Worm (Caenorhabditis elegans) whole organism, L1 larva: ENCODE results near the gene Y48C3A.5.

ENCODE experiments used
- C16A3.4 ChIP-seq: fragments of 150-350 bp; optimal IDR thresholded peaks from 2 replicates; lab custom pipeline; 2014; ENCODE audit warnings: missing biosample characterization, missing genetic modification characterization
- Y116A8C.19 ChIP-seq: sonication (generic microtip); optimal IDR thresholded peaks from 2 replicates; lab custom pipeline; 2016; ENCODE audit warnings: missing compliant biosample characterization, missing genetic modification characterization, borderline replicate concordance
- aly-2 ChIP-seq: fragments of 150-350 bp; optimal IDR thresholded peaks from 2 replicates; lab custom pipeline; 2014; ENCODE audit warnings: missing biosample characterization, missing genetic modification characterization
- ceh-63 ChIP-seq: fragments of 200-800 bp; sonication (Bioruptor generic); optimal IDR thresholded peaks from 2 replicates; lab custom pipeline; 2018; ENCODE audit warnings: mild to moderate bottlenecking, missing genetic modification characterization, missing compliant biosample characterization
- ceh-8 ChIP-seq: fragments of 200-800 bp; sonication (Bioruptor generic); optimal IDR thresholded peaks from 2 replicates; lab custom pipeline; 2018; ENCODE audit warnings: mild to moderate bottlenecking, missing genetic modification characterization, moderate library complexity, missing compliant biosample characterization
- ceh-82 ChIP-seq, 3 experiments: fragments of 150-350 bp in 1 of 3; sonication (generic microtip) in 2 of 3; optimal IDR thresholded peaks; 2 replicates each; lab custom pipeline; 2014 to 2017; ENCODE audit warnings: missing biosample characterization in 3 of 3, missing genetic modification characterization in 3 of 3
- ceh-88 ChIP-seq: fragments of 200-800 bp; sonication (Bioruptor generic); IDR thresholded peaks from 2 replicates; pipeline ENCODE4 v1.3.6; 2022; ENCODE audit warnings: missing genetic modification characterization, missing compliant biosample characterization
- ceh-90 ChIP-seq: sonication (generic microtip); optimal IDR thresholded peaks from 2 replicates; lab custom pipeline; 2016; ENCODE audit warnings: missing genetic modification characterization, missing compliant biosample characterization
- ces-1 ChIP-seq: fragments of 150-350 bp; optimal IDR thresholded peaks from 2 replicates; lab custom pipeline; 2014; ENCODE audit warnings: missing biosample characterization, missing genetic modification reagents, missing genetic modification characterization
- dpl-1 ChIP-seq, 3 experiments: fragments of 150-350 bp in 2 of 3; sonication (generic microtip) in 1 of 3; optimal IDR thresholded peaks; 2 replicates each; lab custom pipeline; 2014 to 2017; ENCODE audit warnings: missing biosample characterization in 3 of 3, missing genetic modification characterization in 3 of 3, missing genetic modification reagents in 3 of 3
- efl-1 ChIP-seq, 4 experiments: fragments of 150-350 bp; optimal IDR thresholded peaks in 3 of 4; peaks in 1 of 4; 1 replicate in 1 of 4; 2 replicates in 3 of 4; lab custom pipeline; 2014; ENCODE audit warnings: missing biosample characterization in 2 of 4, missing genetic modification characterization in 2 of 4, missing genetic modification reagents in 2 of 4
- egl-13 ChIP-seq: sonication (generic microtip); optimal IDR thresholded peaks from 2 replicates; lab custom pipeline; 2016; ENCODE audit warnings: missing genotype, missing genetic modification reagents, missing genetic modification characterization, missing compliant biosample characterization
- egl-27 ChIP-seq, 2 experiments: fragments of 150-350 bp in 1 of 2; sonication (generic microtip); optimal IDR thresholded peaks; 3 replicates each; lab custom pipeline; 2017 to 2018; ENCODE audit warnings: missing biosample characterization in 2 of 2, missing genetic modification characterization in 2 of 2, missing genetic modification reagents in 2 of 2
- ets-5 ChIP-seq: fragments of 200-800 bp; sonication (Bioruptor generic); IDR thresholded peaks from 2 replicates; pipeline ENCODE4 v1.3.6; 2022; ENCODE audit warnings: missing genetic modification characterization, missing compliant biosample characterization
- fkh-4 ChIP-seq: sonication (generic microtip); optimal IDR thresholded peaks from 2 replicates; lab custom pipeline; 2016; ENCODE audit warnings: missing compliant biosample characterization, missing genetic modification characterization, borderline replicate concordance
- grh-1 ChIP-seq: fragments of 200-800 bp; sonication (Bioruptor generic); IDR thresholded peaks from 2 replicates; pipeline ENCODE4 v1.3.6; 2022; ENCODE audit warnings: missing genetic modification reagents, missing genetic modification characterization, missing compliant biosample characterization
- hlh-17 ChIP-seq: fragments of 200-800 bp; sonication (Bioruptor generic); optimal IDR thresholded peaks from 2 replicates; lab custom pipeline; 2018; ENCODE audit warnings: missing genetic modification characterization, mild to moderate bottlenecking, missing compliant biosample characterization, moderate library complexity, borderline replicate concordance
- hpl-2 ChIP-seq: fragments of 150-350 bp; optimal IDR thresholded peaks from 2 replicates; lab custom pipeline; 2014; ENCODE audit warnings: missing biosample characterization, missing genetic modification reagents, missing genetic modification characterization
- isw-1 ChIP-seq: fragments of 200-800 bp; sonication (Bioruptor generic); IDR thresholded peaks from 2 replicates; pipeline ENCODE4 v1.3.6; 2022; ENCODE audit warnings: missing genetic modification characterization, missing compliant biosample characterization
- jun-1 ChIP-seq: fragments of 150-350 bp; optimal IDR thresholded peaks from 2 replicates; lab custom pipeline; 2014; ENCODE audit warnings: missing biosample characterization, missing genetic modification reagents, missing genetic modification characterization
- lin-13 ChIP-seq: fragments of 150-350 bp; optimal IDR thresholded peaks from 2 replicates; lab custom pipeline; 2014; ENCODE audit warnings: missing biosample characterization, missing genetic modification reagents, missing genetic modification characterization
- lin-14 ChIP-seq: fragments of 200-800 bp; sonication (Bioruptor generic); optimal IDR thresholded peaks from 2 replicates; lab custom pipeline; 2018; ENCODE audit warnings: mild to moderate bottlenecking, missing genetic modification characterization, moderate library complexity, missing compliant biosample characterization
- lin-15B ChIP-seq: fragments of 150-350 bp; sonication (generic microtip); optimal IDR thresholded peaks from 3 replicates; lab custom pipeline; 2014; ENCODE audit warnings: missing biosample characterization, missing genetic modification characterization
- lin-35 ChIP-seq, 2 experiments: fragments of 150-350 bp; optimal IDR thresholded peaks; 2 replicates each; lab custom pipeline; 2014; ENCODE audit warnings: missing biosample characterization in 2 of 2, missing genetic modification characterization in 2 of 2, missing genetic modification reagents in 2 of 2
- lir-3 ChIP-seq: sonication (generic microtip); optimal IDR thresholded peaks from 2 replicates; lab custom pipeline; 2016; ENCODE audit warnings: mild to moderate bottlenecking, missing genetic modification characterization, moderate library complexity, missing compliant biosample characterization; ENCODE audit not compliant: poor library complexity
- mef-2 ChIP-seq: fragments of 150-350 bp; optimal IDR thresholded peaks from 2 replicates; lab custom pipeline; 2014; ENCODE audit warnings: missing biosample characterization, missing genetic modification characterization
- nhr-237 ChIP-seq: fragments of 150-350 bp; optimal IDR thresholded peaks from 2 replicates; lab custom pipeline; 2014; ENCODE audit warnings: missing biosample characterization, missing genetic modification characterization
- nhr-28 ChIP-seq: fragments of 150-350 bp; optimal IDR thresholded peaks from 2 replicates; lab custom pipeline; 2014; ENCODE audit warnings: missing biosample characterization, missing genetic modification characterization
- nhr-47 ChIP-seq: sonication (generic microtip); optimal IDR thresholded peaks from 2 replicates; lab custom pipeline; 2016; ENCODE audit warnings: mild to moderate bottlenecking, missing genetic modification characterization, moderate library complexity, missing compliant biosample characterization
- nhr-71 ChIP-seq: sonication (generic microtip); optimal IDR thresholded peaks from 2 replicates; lab custom pipeline; 2016; ENCODE audit warnings: mild to moderate bottlenecking, missing genetic modification characterization, moderate library complexity, missing compliant biosample characterization
- nhr-76 ChIP-seq: sonication (generic microtip); optimal IDR thresholded peaks from 2 replicates; lab custom pipeline; 2017; ENCODE audit warnings: missing biosample characterization, missing genetic modification characterization
- nhr-84 ChIP-seq: sonication (generic microtip); optimal IDR thresholded peaks from 2 replicates; lab custom pipeline; 2017; ENCODE audit warnings: missing biosample characterization, missing genetic modification characterization
- nhr-85 ChIP-seq: sonication (generic microtip); peaks from one replicate; lab custom pipeline; 2016; ENCODE audit warnings: missing genetic modification characterization, inconsistent platforms, missing compliant biosample characterization
- nhr-90 ChIP-seq: sonication (generic microtip); optimal IDR thresholded peaks from 2 replicates; lab custom pipeline; 2016; ENCODE audit warnings: mild to moderate bottlenecking, missing genetic modification characterization, missing compliant biosample characterization; ENCODE audit not compliant: poor library complexity
- pag-3 ChIP-seq: sonication (generic microtip); optimal IDR thresholded peaks from 2 replicates; lab custom pipeline; 2017; ENCODE audit warnings: missing genetic modification characterization, mild to moderate bottlenecking, missing compliant biosample characterization, antibody characterized with exemption, borderline replicate concordance; ENCODE audit not compliant: insufficient read depth
- pax-3 ChIP-seq: fragments of 200-800 bp; sonication (Bioruptor generic); optimal IDR thresholded peaks from 2 replicates; lab custom pipeline; 2018; ENCODE audit warnings: mild to moderate bottlenecking, missing genetic modification characterization, moderate library complexity, missing compliant biosample characterization
- rnt-1 ChIP-seq: sonication (generic microtip); optimal IDR thresholded peaks from 2 replicates; lab custom pipeline; 2016; ENCODE audit warnings: mild to moderate bottlenecking, missing genetic modification characterization, moderate library complexity, missing compliant biosample characterization
- snu-23 ChIP-seq: sonication (generic microtip); optimal IDR thresholded peaks from 2 replicates; lab custom pipeline; 2016; ENCODE audit warnings: missing genetic modification characterization, missing compliant biosample characterization
- sup-37 ChIP-seq: fragments of 200-800 bp; sonication (Bioruptor generic); optimal IDR thresholded peaks from 2 replicates; lab custom pipeline; 2018; ENCODE audit warnings: mild to moderate bottlenecking, missing genetic modification characterization, missing compliant biosample characterization
- swsn-7 ChIP-seq: sonication (generic microtip); optimal IDR thresholded peaks from 2 replicates; lab custom pipeline; 2016; ENCODE audit warnings: missing genetic modification characterization, missing compliant biosample characterization
- tbx-2 ChIP-seq: sonication (generic microtip); optimal IDR thresholded peaks from 2 replicates; lab custom pipeline; 2016; ENCODE audit warnings: missing genetic modification characterization, missing compliant biosample characterization
- unc-130 ChIP-seq: fragments of 150-350 bp; optimal IDR thresholded peaks from 2 replicates; lab custom pipeline; 2017; ENCODE audit warnings: missing biosample characterization, missing genetic modification characterization, inconsistent platforms
- unc-30 ChIP-seq: sonication (generic microtip); optimal IDR thresholded peaks from 2 replicates; lab custom pipeline; 2017; ENCODE audit warnings: missing biosample characterization, missing genetic modification characterization
- unc-62 ChIP-seq: fragments of 150-350 bp; optimal IDR thresholded peaks from 2 replicates; lab custom pipeline; 2014; ENCODE audit warnings: missing biosample characterization, missing genetic modification reagents, missing genetic modification characterization
- unc-98 ChIP-seq: fragments of 200-800 bp; sonication (Bioruptor generic); IDR thresholded peaks from 2 replicates; pipeline ENCODE4 v1.3.6; 2022; ENCODE audit warnings: missing genetic modification characterization, missing compliant biosample characterization
- vab-15 ChIP-seq: sonication (generic microtip); optimal IDR thresholded peaks from 2 replicates; lab custom pipeline; 2017; ENCODE audit warnings: missing genotype, mild to moderate bottlenecking, missing genetic modification characterization, missing compliant biosample characterization
- zip-4 ChIP-seq: fragments of 200-800 bp; sonication (Bioruptor generic); optimal IDR thresholded peaks from 2 replicates; lab custom pipeline; 2018; ENCODE audit warnings: mild to moderate bottlenecking, missing genetic modification characterization, moderate library complexity, missing compliant biosample characterization
- ztf-11 ChIP-seq, 2 experiments: sonication (generic microtip); optimal IDR thresholded peaks; 2 replicates each; lab custom pipeline; 2016 to 2017; ENCODE audit warnings: missing genetic modification characterization in 2 of 2, missing biosample characterization in 1 of 2, missing compliant biosample characterization in 1 of 2
- ztf-4 ChIP-seq: fragments of 150-350 bp; optimal IDR thresholded peaks from 2 replicates; lab custom pipeline; 2014; ENCODE audit warnings: missing biosample characterization, missing genetic modification characterization

Y48C3A.5 gene

ce11 chrII:13279216-13280123, 8.6 kb downstream of the Y48C3A.5 start:
- TF ChIP-seq ceh-88: 0 out of 2 replicates have a peak, but pooled peaks have one; percentile 11
- TF ChIP-seq nhr-237 (tag; lab: Kevin White, UChicago): no peak
- TF ChIP-seq nhr-90 (tag; lab: Kevin White, UChicago): no peak
- no peak for TF ChIP-seq unc-30
- no peak for TF ChIP-seq unc-130
- TF ChIP-seq pag-3: no peak
- peak; percentile 46 for TF ChIP-seq ztf-4
- TF ChIP-seq ceh-63 (GFP tag; lab: Kevin White, UChicago): no peak
- TF ChIP-seq mef-2 (tag; lab: Kevin White, UChicago): no peak
- peak in 1 of 2 experiments; percentile 31 for TF ChIP-seq efl-1 (optimal IDR thresholded peaks at IDR 0.05; lab: Kevin White, UChicago)
- peak; percentile 42 to 92 for TF ChIP-seq efl-1 (GFP tag; optimal IDR thresholded peaks at IDR 0.05 in 1 of 2; lab: Kevin White, UChicago)
- no peak for TF ChIP-seq lin-15B (tag; lab: Kevin White, UChicago)
- TF ChIP-seq nhr-71 (tag; lab: Kevin White, UChicago): peak; percentile 20
- TF ChIP-seq ces-1: no peak
- TF ChIP-seq hpl-2 (GFP tag; lab: Kevin White, UChicago): no peak
- no peak for TF ChIP-seq ceh-90 (tag; lab: Kevin White, UChicago)
- no peak for TF ChIP-seq lin-14 (GFP tag; lab: Kevin White, UChicago)
- TF ChIP-seq ceh-8 (GFP tag; lab: Kevin White, UChicago): peak; percentile 0
- TF ChIP-seq lin-13 (GFP tag; lab: Kevin White, UChicago): no peak
- TF ChIP-seq unc-98: no peak
- TF ChIP-seq tbx-2 (tag; lab: Kevin White, UChicago): no peak
- no peak for TF ChIP-seq rnt-1
- TF ChIP-seq Y116A8C.19 (tag; lab: Kevin White, UChicago): no peak
- TF ChIP-seq aly-2: no peak
- no peak for TF ChIP-seq isw-1
- TF ChIP-seq lir-3 (tag; lab: Kevin White, UChicago): no peak
- no peak for TF ChIP-seq vab-15 (tag; lab: Kevin White, UChicago)
- TF ChIP-seq egl-13 (tag; lab: Kevin White, UChicago): no peak
- no peak for TF ChIP-seq ztf-11 (tag; optimal IDR thresholded peaks at IDR 0.05; lab: Kevin White, UChicago)
- TF ChIP-seq snu-23 (GFP tag; lab: Kevin White, UChicago): no peak
- no peak for TF ChIP-seq hlh-17 (GFP tag; lab: Kevin White, UChicago)
- no peak for TF ChIP-seq nhr-84 (tag; lab: Kevin White, UChicago)
- TF ChIP-seq zip-4 (GFP tag; lab: Kevin White, UChicago): no peak
- TF ChIP-seq nhr-28 (tag; lab: Kevin White, UChicago): no peak
- no peak for TF ChIP-seq swsn-7 (tag; lab: Kevin White, UChicago)
- TF ChIP-seq nhr-76 (tag; lab: Kevin White, UChicago): no peak
- TF ChIP-seq egl-27 (tag; optimal IDR thresholded peaks at IDR 0.05; lab: Kevin White, UChicago): no peak
- no peak for TF ChIP-seq ets-5 (GFP tag; lab: Robert Waterston, UW)
- peak; percentile 46 for TF ChIP-seq nhr-85 (tag; lab: Kevin White, UChicago)
- TF ChIP-seq ceh-82 (tag; optimal IDR thresholded peaks at IDR 0.05; lab: Kevin White, UChicago): no peak
- TF ChIP-seq nhr-47: peak; percentile 10
- TF ChIP-seq sup-37 (GFP tag; lab: Kevin White, UChicago): no peak
- TF ChIP-seq unc-62: no peak
- TF ChIP-seq pax-3: peak; percentile 50
- TF ChIP-seq fkh-4 (tag; lab: Kevin White, UChicago): no peak
- peak in 1 of 3 experiments; percentile 8 for TF ChIP-seq dpl-1 (GFP tag; optimal IDR thresholded peaks at IDR 0.05; lab: Kevin White, UChicago)
- TF ChIP-seq lin-35 (GFP tag; optimal IDR thresholded peaks at IDR 0.05; lab: Kevin White, UChicago): no peak
- no peak for TF ChIP-seq jun-1 (tag; lab: Kevin White, UChicago)
- no peak for TF ChIP-seq grh-1
- no peak for TF ChIP-seq C16A3.4 (tag; lab: Kevin White, UChicago)
